Fruit fly (Drosophila melanogaster): ENCODE measurements around the gene Abp1.

Gene Abp1

DNA sequence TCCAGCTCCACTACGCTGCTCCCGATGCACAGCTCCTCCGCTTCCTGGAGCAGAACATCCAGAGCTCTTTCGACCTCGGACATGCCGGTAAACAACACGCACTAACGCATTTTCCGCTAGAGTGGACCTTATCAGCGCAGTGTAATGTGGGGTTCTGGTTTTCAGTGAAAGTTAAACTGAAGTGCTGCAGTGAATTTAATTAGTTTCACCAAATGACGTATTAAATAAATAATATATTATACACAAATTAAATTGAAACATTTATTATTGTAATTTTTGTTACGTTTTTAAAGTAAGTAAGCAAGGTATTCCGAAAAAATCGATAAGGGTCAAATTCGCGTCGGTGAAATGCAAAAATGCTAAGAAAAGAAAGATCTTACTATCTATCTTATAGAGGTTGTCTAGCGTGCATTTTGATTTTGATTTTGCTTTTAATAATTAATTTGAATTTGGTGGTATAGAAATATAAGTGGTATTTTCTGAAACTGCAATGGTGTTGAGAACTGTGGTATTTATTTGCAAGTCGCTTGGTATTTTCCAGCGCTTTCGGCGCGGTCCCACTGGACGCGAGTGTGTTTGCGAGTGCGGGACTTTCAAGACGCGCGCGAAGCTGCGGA, 35.8 kb downstream of the Abp1 start, which contains the start of the genes JMJD7 and CG10738 (continued):
- peak; percentile 38; the same call in 1 of the 2 replicates for TF ChIP-seq Adf1 (GFP tag; IDR thresholded peaks at IDR 0.05)
- TF ChIP-seq Trl (optimal IDR thresholded peaks at IDR 0.05) = no peak
- TF ChIP-seq Trl (GFP tag; optimal IDR thresholded peaks at IDR 0.05) = peak; percentile 11
- TF ChIP-seq CG15479 (GFP tag; optimal IDR thresholded peaks at IDR 0.05) = no peak
- peak; percentile 12 for TF ChIP-seq shn (GFP tag; optimal IDR thresholded peaks at IDR 0.05)
- TF ChIP-seq MTF-1 (GFP tag; optimal IDR thresholded peaks at IDR 0.05; ENCODE audit: borderline replicate concordance) = peak; percentile 23
- TF ChIP-seq CG12219 (GFP tag; optimal IDR thresholded peaks at IDR 0.05) = no peak
- TF ChIP-seq CG34422 (GFP tag; IDR thresholded peaks at IDR 0.05) = peak; percentile 79
- TF ChIP-seq Max (GFP tag; optimal IDR thresholded peaks at IDR 0.05) = peak; percentile 74
- TF ChIP-seq TFAM (GFP tag; optimal IDR thresholded peaks at IDR 0.05) = no peak
- no peak for TF ChIP-seq Doc3 (GFP tag; IDR thresholded peaks at IDR 0.05; ENCODE audit: partially characterized antibody)
- no peak for TF ChIP-seq CG4282 (GFP tag; optimal IDR thresholded peaks at IDR 0.05)
- no peak for TF ChIP-seq CG2875 (GFP tag; optimal IDR thresholded peaks at IDR 0.05)
- peak; percentile 22 for TF ChIP-seq CG15696 (tag; optimal IDR thresholded peaks at IDR 0.05)
- 0 out of 2 replicates have a peak, but pooled peaks have one; percentile 29 for TF ChIP-seq dimm (GFP tag; IDR thresholded peaks at IDR 0.05)
- no peak for TF ChIP-seq eyg (GFP tag; optimal IDR thresholded peaks at IDR 0.05)
- TF ChIP-seq CG9817 (tag; optimal IDR thresholded peaks at IDR 0.05) = peak; percentile 35
- TF ChIP-seq az2 (GFP tag; optimal IDR thresholded peaks at IDR 0.05) = no peak
- TF ChIP-seq CG12104 (GFP tag; optimal IDR thresholded peaks at IDR 0.05) = peak; percentile 43
- peak; percentile 74 for TF ChIP-seq CG7987 (GFP tag; optimal IDR thresholded peaks at IDR 0.05)
- no peak for TF ChIP-seq Doc2 (GFP tag; IDR thresholded peaks at IDR 0.05)
- TF ChIP-seq Mrtf (GFP tag; IDR thresholded peaks at IDR 0.05) = peak; percentile 60
- TF ChIP-seq CG11456 (GFP tag; IDR thresholded peaks at IDR 0.05) = peak; percentile 86
- TF ChIP-seq CG3847 (GFP tag; IDR thresholded peaks at IDR 0.05) = peak; percentile 55
- TF ChIP-seq CG6254 (GFP tag; optimal IDR thresholded peaks at IDR 0.05) = peak; percentile 68
- peak; percentile 70 for TF ChIP-seq fd96Cb (tag; optimal IDR thresholded peaks at IDR 0.05)
- no peak for TF ChIP-seq sqz (GFP tag; optimal IDR thresholded peaks at IDR 0.05)
- peak; percentile 62 for TF ChIP-seq tgo (GFP tag; IDR thresholded peaks at IDR 0.05)
- no peak for TF ChIP-seq CG3163 (GFP tag; optimal IDR thresholded peaks at IDR 0.05)
- TF ChIP-seq CG10979 (tag; optimal IDR thresholded peaks at IDR 0.05) = peak; percentile 31
- no peak for TF ChIP-seq Pdp1 (GFP tag; optimal IDR thresholded peaks at IDR 0.05)
- no peak for TF ChIP-seq vnd (GFP tag; IDR thresholded peaks at IDR 0.05; ENCODE audit: partially characterized antibody)
- no peak for TF ChIP-seq Lpt (GFP tag; optimal IDR thresholded peaks at IDR 0.05)
- TF ChIP-seq nerfin-2 (GFP tag; IDR thresholded peaks at IDR 0.05; ENCODE audit: partially characterized antibody) = no peak
- TF ChIP-seq dysf (GFP tag; IDR thresholded peaks at IDR 0.05) = peak; percentile 81
- no peak for TF ChIP-seq pnt (GFP tag; optimal IDR thresholded peaks at IDR 0.05)
- no peak for TF ChIP-seq fu2 (GFP tag; optimal IDR thresholded peaks at IDR 0.05)
- no peak for TF ChIP-seq CG7745 (tag; optimal IDR thresholded peaks at IDR 0.05)
- TF ChIP-seq CG5180 (GFP tag; optimal IDR thresholded peaks at IDR 0.05) = no peak
- peak; percentile 87 for TF ChIP-seq lab (GFP tag; optimal IDR thresholded peaks at IDR 0.05)
- TF ChIP-seq CG2712 (tag; optimal IDR thresholded peaks at IDR 0.05) = peak; percentile 64
- TF ChIP-seq CG1603 (tag; optimal IDR thresholded peaks at IDR 0.05) = no peak
- no peak for TF ChIP-seq CG2129 (GFP tag; IDR thresholded peaks at IDR 0.05; ENCODE audit: partially characterized antibody)
- TF ChIP-seq CG12299 (tag; optimal IDR thresholded peaks at IDR 0.05) = no peak
- TF ChIP-seq caup (GFP tag; optimal IDR thresholded peaks at IDR 0.05; ENCODE audit: severe bottlenecking) = peak; percentile 67
- TF ChIP-seq NC2β (GFP tag; optimal IDR thresholded peaks at IDR 0.05) = no peak
- TF ChIP-seq CG8924 (tag; optimal IDR thresholded peaks at IDR 0.05) = peak; percentile 54
- peak; percentile 51 for TF ChIP-seq CG18476 (GFP tag; optimal IDR thresholded peaks at IDR 0.05)
- TF ChIP-seq Aef1 (GFP tag; IDR thresholded peaks at IDR 0.05) = peak; percentile 63

Data from whole organism, embryonic.